Fruit fly (Drosophila melanogaster) whole organism, embryonic: Measurements from ENCODE around the gene HDAC1.

Source experiments
- Asciz ChIP-seq: fragments of 200-800 bp; sonication (Bioruptor generic); optimal IDR thresholded peaks from 2 replicates; lab custom pipeline; 2017; ENCODE audit warnings: missing biosample characterization, mild to moderate bottlenecking, missing genetic modification characterization, missing genetic modification reagents
- CG11398 ChIP-seq: fragments of 200-800 bp; sonication (Bioruptor generic); optimal IDR thresholded peaks from 2 replicates; lab custom pipeline; 2016; ENCODE audit warnings: missing biosample characterization, missing genetic modification characterization
- CG11695 ChIP-seq: fragments of 200-800 bp; sonication (Bioruptor generic); IDR thresholded peaks from 3 replicates; pipeline ENCODE4 v1.3.6; 2022; ENCODE audit warnings: missing biosample characterization, missing genetic modification characterization
- CG13296 ChIP-seq: fragments of 200-800 bp; sonication (Bioruptor generic); optimal IDR thresholded peaks from 3 replicates; lab custom pipeline; 2018; ENCODE audit warnings: missing biosample characterization, mild to moderate bottlenecking, missing genetic modification characterization
- CG15073 ChIP-seq: fragments of 200-800 bp; sonication (Bioruptor generic); optimal IDR thresholded peaks from 2 replicates; lab custom pipeline; 2016; ENCODE audit warnings: missing biosample characterization, missing genetic modification characterization
- CG16779 ChIP-seq: fragments of 200-800 bp; sonication (Bioruptor generic); IDR thresholded peaks from 2 replicates; pipeline ENCODE4 v1.3.6; 2022; ENCODE audit warnings: missing biosample characterization, missing genetic modification characterization
- CG16815 ChIP-seq: fragments of 200-800 bp; sonication (Bioruptor generic); optimal IDR thresholded peaks from 3 replicates; lab custom pipeline; 2017; ENCODE audit warnings: missing biosample characterization, mild to moderate bottlenecking, missing genetic modification characterization
- CG16863 ChIP-seq: fragments of 200-800 bp; sonication (Bioruptor generic); optimal IDR thresholded peaks from 3 replicates; lab custom pipeline; 2016; ENCODE audit warnings: missing biosample characterization, missing genetic modification characterization
- CG1832 ChIP-seq: fragments of 200-800 bp; sonication (Bioruptor generic); optimal IDR thresholded peaks from 2 replicates; lab custom pipeline; 2017; ENCODE audit warnings: missing biosample characterization, mild to moderate bottlenecking, missing genetic modification characterization, inconsistent platforms
- CG2678 ChIP-seq: fragments of 200-800 bp; sonication (Bioruptor generic); optimal IDR thresholded peaks from 3 replicates; lab custom pipeline; 2019; ENCODE audit warnings: missing biosample characterization, mild to moderate bottlenecking, missing genetic modification characterization, moderate library complexity
- CG31388 ChIP-seq: fragments of 200-800 bp; sonication (Bioruptor generic); optimal IDR thresholded peaks from 2 replicates; lab custom pipeline; 2016; ENCODE audit warnings: missing biosample characterization, missing genetic modification characterization
- CG3163 ChIP-seq: fragments of 200-800 bp; sonication (Bioruptor generic); optimal IDR thresholded peaks from 3 replicates; lab custom pipeline; 2016; ENCODE audit warnings: missing biosample characterization, missing genetic modification characterization
- CG32772 ChIP-seq: fragments of 200-800 bp; sonication (Bioruptor generic); IDR thresholded peaks from 2 replicates; pipeline ENCODE4 v1.3.6; 2022; ENCODE audit warnings: missing biosample characterization, missing genetic modification characterization
- CG3838 ChIP-seq: fragments of 200-800 bp; sonication (Bioruptor generic); optimal IDR thresholded peaks from 3 replicates; lab custom pipeline; 2016; ENCODE audit warnings: missing biosample characterization, missing genetic modification characterization
- CG8765 ChIP-seq: fragments of 200-800 bp; sonication (Bioruptor generic); IDR thresholded peaks from 2 replicates; pipeline ENCODE4 v1.3.6; 2022; ENCODE audit warnings: missing biosample characterization, missing genetic modification characterization
- CG8924 ChIP-seq: fragments of 200-800 bp; optimal IDR thresholded peaks from 3 replicates; lab custom pipeline; 2019; ENCODE audit warnings: missing biosample characterization, mild to moderate bottlenecking, missing genetic modification characterization, moderate library complexity
- Dref ChIP-seq: fragments of 200-800 bp; sonication (Bioruptor generic); IDR thresholded peaks from 2 replicates; pipeline ENCODE4 v1.3.6; 2022; ENCODE audit warnings: missing biosample characterization, missing genetic modification characterization
- Eip74EF ChIP-seq, 2 experiments: fragments of 200-800 bp in 1 of 2; fragments of >200 bp in 1 of 2; sonication (Bioruptor generic) in 1 of 2; optimal IDR thresholded peaks; 2 replicates each; lab custom pipeline; 2017 to 2019; ENCODE audit warnings: missing biosample characterization in 2 of 2, missing genetic modification characterization in 2 of 2, mild to moderate bottlenecking in 1 of 2, moderate library complexity in 1 of 2
- Ets65A ChIP-seq: fragments of 200-800 bp; sonication (Bioruptor generic); peaks from one replicate; lab custom pipeline; 2016; ENCODE audit warnings: missing biosample characterization, missing genetic modification characterization
- Fer3 ChIP-seq: fragments of 200-800 bp; sonication (Bioruptor generic); optimal IDR thresholded peaks from 2 replicates; lab custom pipeline; 2018; ENCODE audit warnings: missing biosample characterization, mild to moderate bottlenecking, missing genetic modification characterization, moderate library complexity
- H15 ChIP-seq: fragments of 200-800 bp; sonication (Bioruptor generic); IDR thresholded peaks from 3 replicates; pipeline ENCODE4 v1.3.6; 2022; ENCODE audit warnings: missing biosample characterization, missing genetic modification characterization
- Hmx ChIP-seq: fragments of 200-800 bp; sonication (Bioruptor generic); optimal IDR thresholded peaks from 2 replicates; lab custom pipeline; 2016; ENCODE audit warnings: missing biosample characterization, missing genetic modification characterization
- Lhr ChIP-seq: fragments of 200-800 bp; sonication (Bioruptor generic); optimal IDR thresholded peaks from 3 replicates; lab custom pipeline; 2017; ENCODE audit warnings: mild to moderate bottlenecking, missing biosample characterization, missing genetic modification reagents, missing genetic modification characterization
- Lpt ChIP-seq: fragments of >200 bp; optimal IDR thresholded peaks from 2 replicates; lab custom pipeline; 2018; ENCODE audit warnings: missing biosample characterization, missing genetic modification characterization
- Oaz ChIP-seq: fragments of 200-800 bp; sonication (Bioruptor generic); IDR thresholded peaks from 2 replicates; pipeline ENCODE4 v1.3.6; 2022; ENCODE audit warnings: missing biosample characterization, missing genetic modification characterization
- PHDP ChIP-seq: fragments of 200-800 bp; sonication (Bioruptor generic); optimal IDR thresholded peaks from 3 replicates; lab custom pipeline; 2018; ENCODE audit warnings: missing biosample characterization, mild to moderate bottlenecking, missing genetic modification characterization, moderate library complexity
- Sox100B ChIP-seq: fragments of 200-800 bp; sonication (Bioruptor generic); optimal IDR thresholded peaks from 3 replicates; lab custom pipeline; 2018; ENCODE audit warnings: missing biosample characterization, mild to moderate bottlenecking, missing genetic modification characterization
- Spps ChIP-seq: fragments of 200-800 bp; sonication (Bioruptor generic); optimal IDR thresholded peaks from 2 replicates; lab custom pipeline; 2018; ENCODE audit warnings: missing biosample characterization, mild to moderate bottlenecking, missing genetic modification characterization
- Sry-β ChIP-seq: fragments of 200-800 bp; sonication (Bioruptor generic); optimal IDR thresholded peaks from 2 replicates; lab custom pipeline; 2018; ENCODE audit warnings: missing biosample characterization, mild to moderate bottlenecking, missing genetic modification characterization, moderate library complexity
- Sry-δ ChIP-seq: fragments of 200-800 bp; sonication (Bioruptor generic); optimal IDR thresholded peaks from 2 replicates; lab custom pipeline; 2016; ENCODE audit warnings: missing biosample characterization, missing genetic modification characterization
- Usf ChIP-seq: fragments of 200-800 bp; sonication (Bioruptor generic); optimal IDR thresholded peaks from 2 replicates; lab custom pipeline; 2017; ENCODE audit warnings: missing genotype, missing biosample characterization, missing genetic modification characterization
- ab ChIP-seq: fragments of 200-800 bp; sonication (Bioruptor generic); optimal IDR thresholded peaks from 2 replicates; lab custom pipeline; 2016; ENCODE audit warnings: missing biosample characterization, missing genetic modification characterization
- ase ChIP-seq: fragments of 200-800 bp; sonication (Bioruptor generic); IDR thresholded peaks from 3 replicates; pipeline ENCODE4 v1.3.6; 2022; ENCODE audit warnings: missing biosample characterization, missing genetic modification characterization
- ato ChIP-seq: fragments of 200-800 bp; sonication (Bioruptor generic); IDR thresholded peaks from 2 replicates; pipeline ENCODE4 v1.3.6; 2022; ENCODE audit warnings: missing biosample characterization, missing genetic modification characterization; ENCODE audit not compliant: partially characterized antibody
- az2 ChIP-seq: fragments of 200-800 bp; sonication (Bioruptor generic); optimal IDR thresholded peaks from 3 replicates; lab custom pipeline; 2016; ENCODE audit warnings: missing biosample characterization, missing genetic modification characterization
- corto ChIP-seq: fragments of 200-800 bp; sonication (Bioruptor generic); optimal IDR thresholded peaks from 2 replicates; lab custom pipeline; 2016; ENCODE audit warnings: missing biosample characterization, mild to moderate bottlenecking, missing genetic modification characterization, moderate library complexity
- dimm ChIP-seq: fragments of 200-800 bp; sonication (Bioruptor generic); IDR thresholded peaks from 2 replicates; pipeline ENCODE4 v1.3.6; 2022; ENCODE audit warnings: missing biosample characterization, missing genetic modification characterization
- fd3F ChIP-seq: fragments of 200-800 bp; sonication (Bioruptor generic); optimal IDR thresholded peaks from 2 replicates; lab custom pipeline; 2018; ENCODE audit warnings: missing biosample characterization, mild to moderate bottlenecking, missing genetic modification characterization, moderate library complexity
- fd96Cb ChIP-seq: fragments of 200-800 bp; sonication (Bioruptor generic); optimal IDR thresholded peaks from 2 replicates; lab custom pipeline; 2018; ENCODE audit warnings: missing biosample characterization, mild to moderate bottlenecking, missing genetic modification characterization, moderate library complexity
- fru ChIP-seq: fragments of >200 bp; optimal IDR thresholded peaks from 2 replicates; lab custom pipeline; 2017
- kay ChIP-seq: fragments of 200-800 bp; sonication (Bioruptor generic); optimal IDR thresholded peaks from 2 replicates; lab custom pipeline; 2016; ENCODE audit warnings: missing biosample characterization, missing genetic modification characterization
- ken ChIP-seq: fragments of 200-800 bp; sonication (Bioruptor generic); IDR thresholded peaks from 3 replicates; pipeline ENCODE4 v1.3.6; 2022; ENCODE audit warnings: missing biosample characterization, missing genetic modification characterization
- lab ChIP-seq: fragments of 200-800 bp; sonication (Bioruptor generic); optimal IDR thresholded peaks from 3 replicates; lab custom pipeline; 2017; ENCODE audit warnings: missing biosample characterization, missing genetic modification characterization, mild to moderate bottlenecking, moderate library complexity, missing genetic modification reagents
- mam ChIP-seq: fragments of 200-800 bp; sonication (Bioruptor generic); optimal IDR thresholded peaks from 3 replicates; lab custom pipeline; 2016; ENCODE audit warnings: missing biosample characterization, missing genetic modification characterization
- oc ChIP-seq: fragments of 200-800 bp; sonication (Bioruptor generic); optimal IDR thresholded peaks from 2 replicates; lab custom pipeline; 2018; ENCODE audit warnings: missing biosample characterization, mild to moderate bottlenecking, missing genetic modification characterization, moderate library complexity
- odd ChIP-seq: fragments of 200-800 bp; sonication (Bioruptor generic); optimal IDR thresholded peaks from 2 replicates; lab custom pipeline; 2017; ENCODE audit warnings: missing biosample characterization, mild to moderate bottlenecking, missing genetic modification characterization
- ranshi ChIP-seq: fragments of 200-800 bp; sonication (Bioruptor generic); IDR thresholded peaks from 2 replicates; pipeline ENCODE4 v1.3.6; 2022; ENCODE audit warnings: missing biosample characterization, missing genetic modification characterization
- sens-2 ChIP-seq: fragments of 200-800 bp; sonication (Bioruptor generic); IDR thresholded peaks from 2 replicates; pipeline ENCODE4 v1.3.6; 2022; ENCODE audit warnings: missing biosample characterization, missing genetic modification characterization
- slou ChIP-seq: fragments of 200-800 bp; sonication (Bioruptor generic); optimal IDR thresholded peaks from 3 replicates; lab custom pipeline; 2016; ENCODE audit warnings: missing biosample characterization, missing genetic modification characterization
- sug ChIP-seq: fragments of 200-800 bp; optimal IDR thresholded peaks from 2 replicates; lab custom pipeline; 2019; ENCODE audit warnings: missing biosample characterization, mild to moderate bottlenecking, missing genetic modification characterization, moderate library complexity
- wdn ChIP-seq: fragments of 200-800 bp; sonication (Bioruptor generic); IDR thresholded peaks from 2 replicates; pipeline ENCODE4 v1.3.6; 2022; ENCODE audit warnings: missing biosample characterization, missing genetic modification characterization
- zfh2 ChIP-seq: fragments of 200-800 bp; sonication (Bioruptor generic); optimal IDR thresholded peaks from 2 replicates; lab custom pipeline; 2016; ENCODE audit warnings: missing biosample characterization, missing genetic modification characterization

HDAC1 gene

DNA sequence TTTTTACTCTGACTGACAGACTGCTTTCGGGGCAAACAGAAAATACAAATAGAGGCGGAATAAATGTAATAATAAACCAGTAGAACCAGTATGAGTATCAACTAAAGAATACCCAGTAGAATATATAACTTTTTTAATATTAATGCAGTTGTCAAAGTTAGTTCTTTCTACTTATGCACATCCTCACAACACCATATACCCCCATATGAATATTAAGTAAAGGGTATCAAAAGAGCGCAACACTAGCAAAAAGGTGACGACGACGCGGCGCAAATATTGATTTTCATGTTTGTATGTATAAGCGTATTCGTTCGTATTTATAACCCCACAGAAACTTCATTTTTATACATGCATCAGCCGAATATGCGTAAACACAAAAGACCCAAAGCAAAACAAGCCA lies 13.5 kb upstream of the HDAC1 start (continued):
- TF ChIP-seq ab (GFP tag; lab: Kevin White, UChicago) (peak; percentile 69), H15 (peak; percentile 94), CG13296 (GFP tag; lab: Kevin White, UChicago) (peak; percentile 91), fd3F (peak; percentile 87), lab (GFP tag; lab: Kevin White, UChicago) (peak; percentile 97), Sox100B (GFP tag; lab: Kevin White, UChicago) (peak; percentile 96), dimm (peak; percentile 72), Usf (GFP tag; lab: Kevin White, UChicago) (peak; percentile 65), sens-2 (peak; percentile 79), CG16815 (peak; percentile 79), Sry-δ (GFP tag; lab: Kevin White, UChicago) (peak; percentile 60), Lpt (no peak), CG16863 (GFP tag; lab: Kevin White, UChicago) (peak; percentile 86), CG15073 (peak; percentile 56), az2 (GFP tag; lab: Kevin White, UChicago) (peak; percentile 93), fru (lab: Kevin White, UChicago) (no peak), oc (tag; lab: Kevin White, UChicago) (peak; percentile 94), CG11398 (GFP tag; lab: Kevin White, UChicago) (peak; percentile 81), sug (tag; lab: Kevin White, UChicago) (peak; percentile 72), CG16779 (GFP tag; lab: Robert Waterston, UW) (peak; percentile 50; the same call in 1 of the 2 replicates), Sry-β (GFP tag; lab: Kevin White, UChicago) (peak; percentile 72), Hmx (peak; percentile 68), CG8765 (GFP tag; lab: Robert Waterston, UW) (peak; percentile 75), CG3163 (GFP tag; lab: Kevin White, UChicago) (peak; percentile 63), slou (GFP tag; lab: Kevin White, UChicago) (peak; percentile 87), CG8924 (tag; lab: Kevin White, UChicago) (peak; percentile 96), CG32772 (GFP tag; lab: Robert Waterston, UW) (peak; percentile 92), Asciz (GFP tag; lab: Kevin White, UChicago) (peak; percentile 98), wdn (GFP tag; lab: Robert Waterston, UW) (no peak; the same call in 1 of the 2 replicates), Spps (peak; percentile 88), CG31388 (GFP tag; lab: Kevin White, UChicago) (peak; percentile 85), kay (GFP tag; lab: Kevin White, UChicago) (peak; percentile 91), odd (peak; percentile 92), CG2678 (peak; percentile 96), Oaz (GFP tag; lab: Robert Waterston, UW) (peak; percentile 82), mam (GFP tag; lab: Kevin White, UChicago) (peak; percentile 88), corto (no peak), fd96Cb (tag; lab: Kevin White, UChicago) (peak; percentile 95), CG1832 (GFP tag; lab: Kevin White, UChicago) (no peak), ase (peak; percentile 96), Eip74EF (GFP tag; optimal IDR thresholded peaks at IDR 0.05; lab: Kevin White, UChicago) (peak in 1 of 2 experiments; percentile 98), ranshi (GFP tag; lab: Robert Waterston, UW) (peak; percentile 92), Dref (GFP tag; lab: Robert Waterston, UW) (no peak), Lhr (GFP tag; lab: Kevin White, UChicago) (peak; percentile 86), PHDP (tag; lab: Kevin White, UChicago) (peak; percentile 95), Ets65A (GFP tag; lab: Kevin White, UChicago) (peak; percentile 98), Fer3 (tag; lab: Kevin White, UChicago) (peak; percentile 93), zfh2 (GFP tag; lab: Kevin White, UChicago) (peak; percentile 19), ken (GFP tag; lab: Robert Waterston, UW) (peak; percentile 82), CG11695 (peak; percentile 95), ato (GFP tag; lab: Robert Waterston, UW) (no peak), CG3838 (GFP tag; lab: Kevin White, UChicago) (peak; percentile 82)
